Worm (Caenorhabditis elegans) whole organism, L1 larva: ENCODE data around the gene W04G3.5.

Experiments
- C04F5.9 ChIP-seq: sonication (generic microtip); optimal IDR thresholded peaks from 2 replicates; lab custom pipeline; 2016; ENCODE audit warnings: missing genetic modification characterization, missing compliant biosample characterization
- C16A3.4 ChIP-seq: fragments of 150-350 bp; optimal IDR thresholded peaks from 2 replicates; lab custom pipeline; 2014; ENCODE audit warnings: missing biosample characterization, missing genetic modification characterization
- C34B4.2 ChIP-seq: sonication (generic microtip); optimal IDR thresholded peaks from 2 replicates; lab custom pipeline; 2017; ENCODE audit warnings: mild to moderate bottlenecking, missing genetic modification characterization, missing compliant biosample characterization
- F16B12.6 ChIP-seq: fragments of 150-350 bp; optimal IDR thresholded peaks from 2 replicates; lab custom pipeline; 2014; ENCODE audit warnings: missing biosample characterization, missing genetic modification characterization
- aha-1 ChIP-seq: fragments of 150-350 bp; optimal IDR thresholded peaks from 2 replicates; lab custom pipeline; 2014; ENCODE audit warnings: missing biosample characterization, missing genetic modification characterization
- ama-1 ChIP-seq: fragments of 150-350 bp; optimal IDR thresholded peaks from 2 replicates; lab custom pipeline; 2014
- ceh-8 ChIP-seq: fragments of 200-800 bp; sonication (Bioruptor generic); optimal IDR thresholded peaks from 2 replicates; lab custom pipeline; 2018; ENCODE audit warnings: mild to moderate bottlenecking, missing genetic modification characterization, moderate library complexity, missing compliant biosample characterization
- ceh-82 ChIP-seq, 3 experiments: fragments of 150-350 bp in 1 of 3; sonication (generic microtip) in 2 of 3; optimal IDR thresholded peaks; 2 replicates each; lab custom pipeline; 2014 to 2017; ENCODE audit warnings: missing biosample characterization in 3 of 3, missing genetic modification characterization in 3 of 3
- ceh-88 ChIP-seq: fragments of 200-800 bp; sonication (Bioruptor generic); IDR thresholded peaks from 2 replicates; pipeline ENCODE4 v1.3.6; 2022; ENCODE audit warnings: missing genetic modification characterization, missing compliant biosample characterization
- dsc-1 ChIP-seq: sonication (generic microtip); optimal IDR thresholded peaks from 2 replicates; lab custom pipeline; 2016; ENCODE audit warnings: mild to moderate bottlenecking, missing genetic modification characterization, missing compliant biosample characterization
- efl-1 ChIP-seq, 4 experiments: fragments of 150-350 bp; optimal IDR thresholded peaks in 3 of 4; peaks in 1 of 4; 1 replicate in 1 of 4; 2 replicates in 3 of 4; lab custom pipeline; 2014; ENCODE audit warnings: missing biosample characterization in 2 of 4, missing genetic modification characterization in 2 of 4, missing genetic modification reagents in 2 of 4
- egl-13 ChIP-seq: sonication (generic microtip); optimal IDR thresholded peaks from 2 replicates; lab custom pipeline; 2016; ENCODE audit warnings: missing genotype, missing genetic modification reagents, missing genetic modification characterization, missing compliant biosample characterization
- egl-27 ChIP-seq, 2 experiments: fragments of 150-350 bp in 1 of 2; sonication (generic microtip); optimal IDR thresholded peaks; 3 replicates each; lab custom pipeline; 2017 to 2018; ENCODE audit warnings: missing biosample characterization in 2 of 2, missing genetic modification characterization in 2 of 2, missing genetic modification reagents in 2 of 2
- fkh-10 ChIP-seq: sonication (generic microtip); optimal IDR thresholded peaks from 2 replicates; lab custom pipeline; 2017; ENCODE audit warnings: missing biosample characterization, missing genetic modification reagents, missing genetic modification characterization
- fkh-4 ChIP-seq: sonication (generic microtip); optimal IDR thresholded peaks from 2 replicates; lab custom pipeline; 2016; ENCODE audit warnings: missing compliant biosample characterization, missing genetic modification characterization, borderline replicate concordance
- grh-1 ChIP-seq: fragments of 200-800 bp; sonication (Bioruptor generic); IDR thresholded peaks from 2 replicates; pipeline ENCODE4 v1.3.6; 2022; ENCODE audit warnings: missing genetic modification reagents, missing genetic modification characterization, missing compliant biosample characterization
- hlh-4 ChIP-seq: sonication (generic microtip); optimal IDR thresholded peaks from 2 replicates; lab custom pipeline; 2016; ENCODE audit warnings: mild to moderate bottlenecking, missing genetic modification characterization, missing compliant biosample characterization
- isw-1 ChIP-seq: fragments of 200-800 bp; sonication (Bioruptor generic); IDR thresholded peaks from 2 replicates; pipeline ENCODE4 v1.3.6; 2022; ENCODE audit warnings: missing genetic modification characterization, missing compliant biosample characterization
- lin-14 ChIP-seq: fragments of 200-800 bp; sonication (Bioruptor generic); optimal IDR thresholded peaks from 2 replicates; lab custom pipeline; 2018; ENCODE audit warnings: mild to moderate bottlenecking, missing genetic modification characterization, moderate library complexity, missing compliant biosample characterization
- lin-15B ChIP-seq: fragments of 150-350 bp; sonication (generic microtip); optimal IDR thresholded peaks from 3 replicates; lab custom pipeline; 2014; ENCODE audit warnings: missing biosample characterization, missing genetic modification characterization
- lir-3 ChIP-seq: sonication (generic microtip); optimal IDR thresholded peaks from 2 replicates; lab custom pipeline; 2016; ENCODE audit warnings: mild to moderate bottlenecking, missing genetic modification characterization, moderate library complexity, missing compliant biosample characterization; ENCODE audit not compliant: poor library complexity
- lsy-2 ChIP-seq, 2 experiments: fragments of 150-350 bp; optimal IDR thresholded peaks; 2 replicates each; lab custom pipeline; 2014; ENCODE audit warnings: missing biosample characterization in 2 of 2, missing genetic modification characterization in 2 of 2
- mab-9 ChIP-seq: fragments of 200-800 bp; sonication (Bioruptor generic); IDR thresholded peaks from 2 replicates; pipeline ENCODE4 v1.3.6; 2022; ENCODE audit warnings: missing genetic modification reagents, missing genetic modification characterization, missing compliant biosample characterization
- mdl-1 ChIP-seq, 2 experiments: fragments of 150-350 bp; optimal IDR thresholded peaks; 2 replicates each; lab custom pipeline; 2014 to 2017; ENCODE audit warnings: missing biosample characterization in 2 of 2, missing genetic modification characterization in 2 of 2, inconsistent platforms in 1 of 2
- mef-2 ChIP-seq: fragments of 150-350 bp; optimal IDR thresholded peaks from 2 replicates; lab custom pipeline; 2014; ENCODE audit warnings: missing biosample characterization, missing genetic modification characterization
- mep-1 ChIP-seq: fragments of 150-350 bp; optimal IDR thresholded peaks from 2 replicates; lab custom pipeline; 2014; ENCODE audit warnings: missing biosample characterization, missing genetic modification characterization
- nhr-11 ChIP-seq: fragments of 150-350 bp; optimal IDR thresholded peaks from 2 replicates; lab custom pipeline; 2014; ENCODE audit warnings: missing biosample characterization, missing genetic modification characterization
- nhr-12 ChIP-seq: sonication (generic microtip); optimal IDR thresholded peaks from 2 replicates; lab custom pipeline; 2017; ENCODE audit warnings: missing biosample characterization, missing genetic modification characterization
- nhr-19 ChIP-seq: fragments of 200-800 bp; sonication (Bioruptor generic); conservative IDR thresholded peaks from 2 replicates; pipeline ENCODE4 v1.3.6; 2022; ENCODE audit warnings: missing genetic modification characterization, missing compliant biosample characterization
- nhr-237 ChIP-seq: fragments of 150-350 bp; optimal IDR thresholded peaks from 2 replicates; lab custom pipeline; 2014; ENCODE audit warnings: missing biosample characterization, missing genetic modification characterization
- nhr-28 ChIP-seq: fragments of 150-350 bp; optimal IDR thresholded peaks from 2 replicates; lab custom pipeline; 2014; ENCODE audit warnings: missing biosample characterization, missing genetic modification characterization
- nhr-47 ChIP-seq: sonication (generic microtip); optimal IDR thresholded peaks from 2 replicates; lab custom pipeline; 2016; ENCODE audit warnings: mild to moderate bottlenecking, missing genetic modification characterization, moderate library complexity, missing compliant biosample characterization
- nhr-71 ChIP-seq: sonication (generic microtip); optimal IDR thresholded peaks from 2 replicates; lab custom pipeline; 2016; ENCODE audit warnings: mild to moderate bottlenecking, missing genetic modification characterization, moderate library complexity, missing compliant biosample characterization
- nhr-77 ChIP-seq: fragments of 150-350 bp; optimal IDR thresholded peaks from 2 replicates; lab custom pipeline; 2014; ENCODE audit warnings: missing biosample characterization, missing genetic modification characterization
- nhr-85 ChIP-seq: sonication (generic microtip); peaks from one replicate; lab custom pipeline; 2016; ENCODE audit warnings: missing genetic modification characterization, inconsistent platforms, missing compliant biosample characterization
- nhr-90 ChIP-seq: sonication (generic microtip); optimal IDR thresholded peaks from 2 replicates; lab custom pipeline; 2016; ENCODE audit warnings: mild to moderate bottlenecking, missing genetic modification characterization, missing compliant biosample characterization; ENCODE audit not compliant: poor library complexity
- sox-4 ChIP-seq: sonication (generic microtip); optimal IDR thresholded peaks from 2 replicates; lab custom pipeline; 2016; ENCODE audit warnings: missing genetic modification characterization, missing compliant biosample characterization
- sptf-1 ChIP-seq: fragments of 150-350 bp; optimal IDR thresholded peaks from 2 replicates; lab custom pipeline; 2014; ENCODE audit warnings: missing biosample characterization, missing genetic modification characterization
- swsn-7 ChIP-seq: sonication (generic microtip); optimal IDR thresholded peaks from 2 replicates; lab custom pipeline; 2016; ENCODE audit warnings: missing genetic modification characterization, missing compliant biosample characterization
- tbx-2 ChIP-seq: sonication (generic microtip); optimal IDR thresholded peaks from 2 replicates; lab custom pipeline; 2016; ENCODE audit warnings: missing genetic modification characterization, missing compliant biosample characterization
- unc-30 ChIP-seq: sonication (generic microtip); optimal IDR thresholded peaks from 2 replicates; lab custom pipeline; 2017; ENCODE audit warnings: missing biosample characterization, missing genetic modification characterization
- unc-98 ChIP-seq: fragments of 200-800 bp; sonication (Bioruptor generic); IDR thresholded peaks from 2 replicates; pipeline ENCODE4 v1.3.6; 2022; ENCODE audit warnings: missing genetic modification characterization, missing compliant biosample characterization
- xbp-1 ChIP-seq: sonication (generic microtip); optimal IDR thresholded peaks from 2 replicates; lab custom pipeline; 2016; ENCODE audit warnings: missing genetic modification characterization, missing compliant biosample characterization
- zag-1 ChIP-seq: fragments of 150-350 bp; optimal IDR thresholded peaks from 2 replicates; lab custom pipeline; 2014; ENCODE audit warnings: missing biosample characterization, missing genetic modification characterization
- ztf-4 ChIP-seq: fragments of 150-350 bp; optimal IDR thresholded peaks from 2 replicates; lab custom pipeline; 2014; ENCODE audit warnings: missing biosample characterization, missing genetic modification characterization

Gene W04G3.5

ce11 chrX:11068334-11068733 lies 5.1 kb upstream of the W04G3.5 start, which contains the start of gene apt-9 (continued):
- TF ChIP-seq lin-15B (tag; lab: Kevin White, UChicago), result no peak
- TF ChIP-seq unc-98 (GFP tag; lab: Robert Waterston, UW), result no peak
- peak in 1 of 3 experiments; percentile 51 for TF ChIP-seq ceh-82 (tag; optimal IDR thresholded peaks at IDR 0.05; lab: Kevin White, UChicago)
- TF ChIP-seq ceh-8, result no peak
- peak; percentile 56 for TF ChIP-seq fkh-10
- TF ChIP-seq egl-27 (tag; optimal IDR thresholded peaks at IDR 0.05; lab: Kevin White, UChicago), result no peak
- TF ChIP-seq dsc-1 (tag; lab: Kevin White, UChicago), result no peak

- no peak for TF ChIP-seq efl-1 (optimal IDR thresholded peaks at IDR 0.05; lab: Kevin White, UChicago)
- TF ChIP-seq efl-1 (GFP tag; optimal IDR thresholded peaks at IDR 0.05 in 1 of 2; lab: Kevin White, UChicago), result peak in 1 of 2 experiments; percentile 59
- TF ChIP-seq C34B4.2 (tag; lab: Kevin White, UChicago), result no peak
- TF ChIP-seq mef-2 (tag; lab: Kevin White, UChicago), result no peak
- no peak for TF ChIP-seq ceh-88 (GFP tag; lab: Robert Waterston, UW)
- no peak for TF ChIP-seq ztf-4 (tag; lab: Kevin White, UChicago)
- TF ChIP-seq C04F5.9 (tag; lab: Kevin White, UChicago), result no peak
- TF ChIP-seq nhr-90 (tag; lab: Kevin White, UChicago), result no peak
- TF ChIP-seq nhr-85 (tag; lab: Kevin White, UChicago), result no peak
- peak; percentile 77 for TF ChIP-seq F16B12.6 (tag; lab: Kevin White, UChicago)
- TF ChIP-seq nhr-19 (GFP tag; lab: Robert Waterston, UW), result no peak
- no peak for TF ChIP-seq nhr-237 (tag; lab: Kevin White, UChicago)
- peak in 1 of 2 experiments; percentile 2 for TF ChIP-seq lsy-2 (tag; optimal IDR thresholded peaks at IDR 0.05; lab: Kevin White, UChicago)
- no peak for TF ChIP-seq unc-98 (GFP tag; lab: Robert Waterston, UW)
- no peak for TF ChIP-seq mdl-1 (tag; optimal IDR thresholded peaks at IDR 0.05; lab: Kevin White, UChicago)
- TF ChIP-seq lir-3, result no peak
- TF ChIP-seq swsn-7 (tag; lab: Kevin White, UChicago), result no peak
- TF ChIP-seq unc-30 (tag; lab: Kevin White, UChicago), result no peak
- no peak for TF ChIP-seq mep-1 (tag; lab: Kevin White, UChicago)
- no peak for TF ChIP-seq sox-4 (tag; lab: Kevin White, UChicago)
- TF ChIP-seq nhr-12 (tag; lab: Kevin White, UChicago), result no peak
Measured at ce11 chrX:11072701-11073100, 757 bp upstream of the W04G3.5 start.

- TF ChIP-seq ama-1 (lab: Kevin White, UChicago) (no peak), nhr-28 (tag; lab: Kevin White, UChicago) (no peak), C16A3.4 (tag; lab: Kevin White, UChicago) (no peak), grh-1 (no peak), ceh-88 (GFP tag; lab: Robert Waterston, UW) (no peak), hlh-4 (tag; lab: Kevin White, UChicago) (no peak), xbp-1 (tag; lab: Kevin White, UChicago) (no peak), unc-30 (tag; lab: Kevin White, UChicago) (no peak), isw-1 (GFP tag; lab: Robert Waterston, UW) (no peak), tbx-2 (tag; lab: Kevin White, UChicago) (no peak), lin-15B (tag; lab: Kevin White, UChicago) (no peak), lin-14 (GFP tag; lab: Kevin White, UChicago) (no peak), nhr-71 (tag; lab: Kevin White, UChicago) (no peak), nhr-12 (tag; lab: Kevin White, UChicago) (no peak)
Measured at ce11 chrX:11076491-11076890, 3.0 kb downstream of the W04G3.5 start, which contains the start of gene W04G3.12. Gene W04G3.12 (minus strand): TSS chrX:11076801.

DNA sequence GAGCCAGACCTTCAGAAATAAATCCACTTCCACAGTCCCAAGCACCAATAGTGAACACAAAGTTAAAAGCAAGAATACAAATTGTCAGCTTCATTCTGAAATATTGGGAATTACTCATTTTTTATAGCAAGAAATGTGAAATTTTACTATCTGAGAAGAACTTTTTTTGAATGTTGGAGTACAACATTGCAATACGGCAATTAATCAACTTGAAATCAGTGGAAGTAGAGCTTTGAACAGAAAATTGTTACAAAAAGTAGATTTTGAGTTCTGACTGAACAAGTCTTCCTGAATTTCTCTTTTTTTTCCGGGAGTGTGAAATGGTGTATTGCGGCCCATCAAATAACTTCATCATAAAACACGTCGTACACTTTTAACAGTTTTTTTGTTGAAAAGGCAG lies 4.7 kb downstream of the W04G3.5 start, which contains the start of gene W04G3.10:
TSS of gene W04G3.10 (minus strand) at position 101 of the 400 bp plus-strand sequence.
- TF ChIP-seq mep-1 (tag; lab: Kevin White, UChicago) (no peak), mab-9 (GFP tag; lab: Robert Waterston, UW) (no peak), ceh-88 (GFP tag; lab: Robert Waterston, UW) (no peak), sptf-1 (tag; lab: Kevin White, UChicago) (no peak), fkh-4 (tag; lab: Kevin White, UChicago) (no peak), nhr-47 (tag; lab: Kevin White, UChicago) (no peak), C34B4.2 (tag; lab: Kevin White, UChicago) (no peak), grh-1 (no peak), nhr-11 (tag; lab: Kevin White, UChicago) (no peak), ztf-4 (tag; lab: Kevin White, UChicago) (no peak), aha-1 (tag; lab: Kevin White, UChicago) (no peak), nhr-77 (tag; lab: Kevin White, UChicago) (no peak), egl-13 (tag; lab: Kevin White, UChicago) (no peak), fkh-10 (no peak), xbp-1 (tag; lab: Kevin White, UChicago) (no peak), mef-2 (tag; lab: Kevin White, UChicago) (no peak), zag-1 (tag; lab: Kevin White, UChicago) (no peak), unc-98 (GFP tag; lab: Robert Waterston, UW) (no peak), F16B12.6 (tag; lab: Kevin White, UChicago) (no peak), ceh-8 (no peak)
- TF ChIP-seq, all 84 proteins: peak for 0
